Worm (Caenorhabditis elegans): ENCODE results near the gene nas-16.

Gene nas-16

DNA sequence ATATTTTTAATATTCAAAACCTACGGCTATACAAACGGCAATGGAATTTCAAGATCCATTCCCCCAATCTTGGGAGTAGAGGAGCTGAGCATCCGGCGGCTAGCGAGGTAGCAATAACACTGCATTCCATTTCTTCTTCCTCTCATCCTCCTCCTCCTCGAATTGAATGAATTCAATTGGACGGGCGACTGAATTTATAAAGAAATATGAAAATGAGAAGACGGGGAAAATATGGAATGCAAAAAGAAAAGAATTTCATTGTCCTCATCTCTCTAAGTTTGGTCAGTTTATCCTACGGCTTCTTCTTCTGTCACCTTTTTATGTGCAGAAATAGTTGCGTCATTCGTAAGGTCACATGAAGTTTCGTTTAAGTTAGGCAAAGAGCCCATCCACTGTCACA is 44.3 kb downstream of the nas-16 start:
- TF ChIP-seq mdl-1 (tag; optimal IDR thresholded peaks at IDR 0.05) (no peak), lsy-2 (tag; optimal IDR thresholded peaks at IDR 0.05) (no peak), egl-27 (tag; optimal IDR thresholded peaks at IDR 0.05) (no peak), lin-14 (GFP tag; optimal IDR thresholded peaks at IDR 0.05) (peak; percentile 33), unc-86 (tag; optimal IDR thresholded peaks at IDR 0.05) (no peak), mef-2 (tag; optimal IDR thresholded peaks at IDR 0.05) (no peak), egl-13 (tag; optimal IDR thresholded peaks at IDR 0.05) (no peak), ceh-63 (GFP tag; optimal IDR thresholded peaks at IDR 0.05) (no peak), C16A3.4 (tag; optimal IDR thresholded peaks at IDR 0.05) (no peak)

DNA sequence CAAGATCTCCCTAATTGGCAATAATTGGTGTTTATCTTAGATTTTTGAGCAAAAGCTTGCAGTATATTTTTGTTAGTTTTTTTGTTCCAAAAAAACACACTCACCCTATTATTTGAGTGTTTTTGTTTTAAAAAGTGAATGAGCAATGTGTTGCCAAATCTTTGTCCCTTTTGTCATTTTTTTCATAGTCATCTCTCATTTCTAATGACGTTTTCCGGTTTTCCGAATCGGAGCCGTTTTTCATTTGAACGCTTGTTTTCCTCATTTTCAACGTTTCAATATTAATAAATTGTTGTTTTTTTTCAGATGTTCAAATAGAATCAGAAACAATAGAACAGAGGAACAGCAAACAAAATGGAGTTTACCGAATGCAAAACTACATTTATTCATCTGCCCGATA is 46.3 kb downstream of the nas-16 start, which contains the start of gene dmsr-1:
Gene dmsr-1, plus strand, starts transcription at position 301 of the 400 bp plus-strand sequence.
- TF ChIP-seq elt-2 (tag; optimal IDR thresholded peaks at IDR 0.05): no peak
- TF ChIP-seq nhr-12 (tag; optimal IDR thresholded peaks at IDR 0.05): no peak
- TF ChIP-seq ztf-11 (tag; optimal IDR thresholded peaks at IDR 0.05): no peak
- no peak for TF ChIP-seq nhr-85 (tag)
- no peak for TF ChIP-seq C16A3.4 (tag; optimal IDR thresholded peaks at IDR 0.05)
- no peak for TF ChIP-seq snpc-4 (tag; optimal IDR thresholded peaks at IDR 0.05)
- TF ChIP-seq nhr-76 (tag; optimal IDR thresholded peaks at IDR 0.05): no peak
- TF ChIP-seq unc-130 (tag; optimal IDR thresholded peaks at IDR 0.05): no peak
- TF ChIP-seq ztf-4 (tag; optimal IDR thresholded peaks at IDR 0.05): no peak
- TF ChIP-seq nhr-47 (tag; optimal IDR thresholded peaks at IDR 0.05): no peak
- TF ChIP-seq lin-39 (tag; optimal IDR thresholded peaks at IDR 0.05): no peak
- TF ChIP-seq efl-3 (GFP tag; optimal IDR thresholded peaks at IDR 0.05): no peak
- TF ChIP-seq sup-37 (GFP tag; optimal IDR thresholded peaks at IDR 0.05): no peak
- TF ChIP-seq fos-1 (tag; optimal IDR thresholded peaks at IDR 0.05): no peak
- no peak for TF ChIP-seq lin-15B (tag; optimal IDR thresholded peaks at IDR 0.05)
- no peak for TF ChIP-seq lin-13 (GFP tag; optimal IDR thresholded peaks at IDR 0.05)

DNA sequence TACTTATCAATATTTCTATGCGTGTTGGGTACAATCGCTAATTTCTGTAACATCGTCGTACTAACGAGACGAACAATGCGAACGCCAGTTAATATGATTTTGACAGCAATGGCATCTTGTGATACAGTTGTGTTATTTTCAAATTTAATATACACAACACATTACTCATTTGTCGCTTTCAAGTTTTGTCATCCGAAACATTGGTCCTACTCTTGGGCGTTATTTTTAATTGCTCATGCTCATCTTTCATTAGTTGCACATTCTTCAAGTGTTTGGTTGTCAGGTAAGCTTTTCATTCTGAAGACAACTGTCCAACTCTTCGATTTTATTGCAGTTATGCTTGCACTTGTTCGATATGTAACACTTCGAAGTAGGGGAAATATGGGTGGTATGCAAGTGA is 47.1 kb downstream of the nas-16 start:
- TF ChIP-seq nhr-11 (tag; optimal IDR thresholded peaks at IDR 0.05) (no peak), lin-14 (GFP tag; optimal IDR thresholded peaks at IDR 0.05) (no peak), fkh-10 (GFP tag; optimal IDR thresholded peaks at IDR 0.05) (no peak), elt-3 (tag; optimal IDR thresholded peaks at IDR 0.05) (no peak), pax-3 (tag; optimal IDR thresholded peaks at IDR 0.05) (no peak), nhr-20 (tag; optimal IDR thresholded peaks at IDR 0.05) (no peak), blmp-1 (tag; optimal IDR thresholded peaks at IDR 0.05) (no peak), nhr-77 (tag; optimal IDR thresholded peaks at IDR 0.05) (no peak), Y116A8C.19 (tag; optimal IDR thresholded peaks at IDR 0.05; ENCODE audit: borderline replicate concordance) (no peak)

Data from whole organism, L1 larva.